Fruit fly (Drosophila melanogaster) whole organism, embryonic: ENCODE data around the gene CG4972.

Experiments
- ATbp ChIP-seq: fragments of 200-800 bp; sonication (Bioruptor generic); optimal IDR thresholded peaks from 2 replicates; lab custom pipeline; 2017; ENCODE audit warnings: missing biosample characterization, mild to moderate bottlenecking, missing genetic modification characterization, missing genetic modification reagents
- Ada2b ChIP-seq: fragments of 200-800 bp; sonication (Bioruptor generic); IDR thresholded peaks from 2 replicates; pipeline ENCODE4 v1.3.6; 2022; ENCODE audit warnings: missing biosample characterization, missing genetic modification characterization
- Atf3 ChIP-seq: fragments of 200-800 bp; sonication (Bioruptor generic); optimal IDR thresholded peaks from 3 replicates; lab custom pipeline; 2016; ENCODE audit warnings: missing biosample characterization, missing genetic modification characterization
- CG10209 ChIP-seq: fragments of 200-800 bp; sonication (Bioruptor generic); optimal IDR thresholded peaks from 3 replicates; lab custom pipeline; 2017; ENCODE audit warnings: missing biosample characterization, mild to moderate bottlenecking, missing genetic modification characterization, missing genetic modification reagents
- CG13123 ChIP-seq: fragments of 200-800 bp; sonication (Bioruptor generic); optimal IDR thresholded peaks from 2 replicates; lab custom pipeline; 2016; ENCODE audit warnings: missing biosample characterization, missing genetic modification characterization
- CG14441 ChIP-seq: fragments of 200-800 bp; sonication (Bioruptor generic); IDR thresholded peaks from 2 replicates; pipeline ENCODE4 v1.3.6; 2022; ENCODE audit warnings: missing biosample characterization, missing genetic modification characterization
- CG15601 ChIP-seq: fragments of 200-800 bp; sonication (Bioruptor generic); optimal IDR thresholded peaks from 3 replicates; lab custom pipeline; 2019; ENCODE audit warnings: missing biosample characterization, mild to moderate bottlenecking, missing genetic modification characterization, moderate library complexity
- CG1603 ChIP-seq: fragments of 200-800 bp; sonication (Bioruptor generic); optimal IDR thresholded peaks from 2 replicates; lab custom pipeline; 2019; ENCODE audit warnings: missing biosample characterization, mild to moderate bottlenecking, missing genetic modification characterization, moderate library complexity
- CG17568 ChIP-seq: fragments of 200-800 bp; sonication (Bioruptor generic); optimal IDR thresholded peaks from 2 replicates; lab custom pipeline; 2018; ENCODE audit warnings: missing biosample characterization, mild to moderate bottlenecking, missing genetic modification characterization, moderate library complexity
- CG34224 ChIP-seq: fragments of 200-800 bp; sonication (Bioruptor generic); IDR thresholded peaks from 3 replicates; pipeline ENCODE4 v1.3.6; 2022; ENCODE audit warnings: missing biosample characterization, missing genetic modification characterization; ENCODE audit not compliant: partially characterized antibody
- CG6791 ChIP-seq: fragments of 200-800 bp; sonication (Bioruptor generic); IDR thresholded peaks from 3 replicates; pipeline ENCODE4 v1.3.6; 2022; ENCODE audit warnings: missing biosample characterization, missing genetic modification characterization; ENCODE audit not compliant: partially characterized antibody
- CG7786 ChIP-seq: fragments of 200-800 bp; sonication (Bioruptor generic); optimal IDR thresholded peaks from 2 replicates; lab custom pipeline; 2016; ENCODE audit warnings: missing biosample characterization, missing genetic modification characterization
- CG8359 ChIP-seq: fragments of 200-800 bp; sonication (Bioruptor generic); optimal IDR thresholded peaks from 2 replicates; lab custom pipeline; 2017; ENCODE audit warnings: missing biosample characterization, mild to moderate bottlenecking, missing genetic modification characterization, borderline replicate concordance
- CG8924 ChIP-seq: fragments of 200-800 bp; optimal IDR thresholded peaks from 3 replicates; lab custom pipeline; 2019; ENCODE audit warnings: missing biosample characterization, mild to moderate bottlenecking, missing genetic modification characterization, moderate library complexity
- Chrac-16 ChIP-seq: fragments of 200-800 bp; sonication (Bioruptor generic); optimal IDR thresholded peaks from 3 replicates; lab custom pipeline; 2016; ENCODE audit warnings: missing biosample characterization, missing genetic modification characterization
- Dbx ChIP-seq: fragments of 200-800 bp; sonication (Bioruptor generic); IDR thresholded peaks from 3 replicates; pipeline ENCODE4 v1.3.6; 2022; ENCODE audit warnings: missing biosample characterization, missing genetic modification characterization
- Dref ChIP-seq: fragments of 200-800 bp; sonication (Bioruptor generic); IDR thresholded peaks from 2 replicates; pipeline ENCODE4 v1.3.6; 2022; ENCODE audit warnings: missing biosample characterization, missing genetic modification characterization
- H15 ChIP-seq: fragments of 200-800 bp; sonication (Bioruptor generic); IDR thresholded peaks from 3 replicates; pipeline ENCODE4 v1.3.6; 2022; ENCODE audit warnings: missing biosample characterization, missing genetic modification characterization
- Hr51 ChIP-seq, 2 experiments: fragments of 200-800 bp; sonication (Bioruptor generic); optimal IDR thresholded peaks; 2 replicates in 1 of 2; 3 replicates in 1 of 2; lab custom pipeline; 2016 to 2018; ENCODE audit warnings: missing biosample characterization in 2 of 2, missing genetic modification characterization in 2 of 2, mild to moderate bottlenecking in 1 of 2, moderate library complexity in 1 of 2
- Hsf ChIP-seq: fragments of 200-800 bp; sonication (Bioruptor generic); optimal IDR thresholded peaks from 3 replicates; lab custom pipeline; 2016; ENCODE audit warnings: missing biosample characterization, missing genetic modification characterization
- Myb ChIP-seq: fragments of 200-800 bp; sonication (Bioruptor generic); optimal IDR thresholded peaks from 2 replicates; lab custom pipeline; 2016; ENCODE audit warnings: missing biosample characterization, missing genetic modification characterization
- Sox100B ChIP-seq: fragments of 200-800 bp; sonication (Bioruptor generic); optimal IDR thresholded peaks from 3 replicates; lab custom pipeline; 2018; ENCODE audit warnings: missing biosample characterization, mild to moderate bottlenecking, missing genetic modification characterization
- Stat92E ChIP-seq, 3 experiments: fragments of >200 bp in 2 of 3; fragments of 200-800 bp in 1 of 3; sonication (Bioruptor generic) in 1 of 3; optimal IDR thresholded peaks; 2 replicates each; lab custom pipeline; 2017 to 2019; ENCODE audit warnings: missing biosample characterization in 3 of 3, missing genetic modification characterization in 3 of 3, mild to moderate bottlenecking in 1 of 3, moderate library complexity in 1 of 3
- Xbp1 ChIP-seq: fragments of 200-800 bp; sonication (Bioruptor generic); optimal IDR thresholded peaks from 3 replicates; lab custom pipeline; 2016; ENCODE audit warnings: missing biosample characterization, mild to moderate bottlenecking, missing genetic modification characterization
- amos ChIP-seq: fragments of 200-800 bp; sonication (Bioruptor generic); IDR thresholded peaks from 2 replicates; pipeline ENCODE4 v1.3.6; 2022; ENCODE audit warnings: missing biosample characterization, missing genetic modification characterization; ENCODE audit not compliant: partially characterized antibody
- ap ChIP-seq: fragments of 200-800 bp; sonication (Bioruptor generic); IDR thresholded peaks from 2 replicates; pipeline ENCODE4 v1.3.6; 2022; ENCODE audit warnings: missing biosample characterization, missing genetic modification characterization
- ase ChIP-seq: fragments of 200-800 bp; sonication (Bioruptor generic); IDR thresholded peaks from 3 replicates; pipeline ENCODE4 v1.3.6; 2022; ENCODE audit warnings: missing biosample characterization, missing genetic modification characterization
- bab2 ChIP-seq: fragments of 200-800 bp; sonication (Bioruptor generic); optimal IDR thresholded peaks from 2 replicates; lab custom pipeline; 2016; ENCODE audit warnings: missing biosample characterization, missing genetic modification characterization
- bcd ChIP-seq: fragments of 200-800 bp; sonication (Bioruptor generic); optimal IDR thresholded peaks from 2 replicates; lab custom pipeline; 2017; ENCODE audit warnings: missing biosample characterization, mild to moderate bottlenecking, missing genetic modification characterization
- bigmax ChIP-seq: fragments of 200-800 bp; sonication (Bioruptor generic); optimal IDR thresholded peaks from 2 replicates; lab custom pipeline; 2018; ENCODE audit warnings: missing biosample characterization, mild to moderate bottlenecking, missing genetic modification characterization
- bsh ChIP-seq, 2 experiments: fragments of 200-800 bp; sonication (Bioruptor generic); optimal IDR thresholded peaks; 2 replicates each; lab custom pipeline; 2017 to 2018; ENCODE audit warnings: mild to moderate bottlenecking in 2 of 2, missing biosample characterization in 2 of 2, missing genetic modification characterization in 2 of 2, moderate library complexity in 1 of 2
- ci ChIP-seq: fragments of 200-800 bp; sonication (Bioruptor generic); IDR thresholded peaks from 3 replicates; pipeline ENCODE4 v1.3.6; 2022; ENCODE audit warnings: missing biosample characterization, missing genetic modification characterization
- crp ChIP-seq, 2 experiments: fragments of 200-800 bp; sonication (Bioruptor generic); optimal IDR thresholded peaks; 2 replicates in 1 of 2; 3 replicates in 1 of 2; lab custom pipeline; 2017; ENCODE audit warnings: missing biosample characterization in 2 of 2, missing genetic modification characterization in 2 of 2, mild to moderate bottlenecking in 1 of 2, moderate library complexity in 1 of 2
- dati ChIP-seq: fragments of 200-800 bp; sonication (Bioruptor generic); IDR thresholded peaks from 2 replicates; pipeline ENCODE4 v1.3.6; 2022; ENCODE audit warnings: missing biosample characterization, missing genetic modification characterization
- gce ChIP-seq: fragments of 200-800 bp; sonication (Bioruptor generic); IDR thresholded peaks from 3 replicates; pipeline ENCODE4 v1.3.6; 2022; ENCODE audit warnings: missing biosample characterization, missing genetic modification characterization
- gfzf ChIP-seq: fragments of 200-800 bp; sonication (Bioruptor generic); optimal IDR thresholded peaks from 2 replicates; lab custom pipeline; 2016; ENCODE audit warnings: missing biosample characterization, mild to moderate bottlenecking, missing genetic modification characterization, moderate library complexity
- gro ChIP-seq: fragments of 200-800 bp; sonication (Bioruptor generic); optimal IDR thresholded peaks from 2 replicates; lab custom pipeline; 2016; ENCODE audit warnings: missing biosample characterization, missing genetic modification characterization
- gt ChIP-seq: fragments of 200-800 bp; sonication (Bioruptor generic); IDR thresholded peaks from 2 replicates; pipeline ENCODE4 v1.3.6; 2022; ENCODE audit warnings: missing biosample characterization, missing genetic modification characterization
- ind ChIP-seq: fragments of 200-800 bp; sonication (Bioruptor generic); optimal IDR thresholded peaks from 3 replicates; lab custom pipeline; 2016; ENCODE audit warnings: missing biosample characterization, missing genetic modification characterization
- nmo ChIP-seq: fragments of 200-800 bp; sonication (Bioruptor generic); optimal IDR thresholded peaks from 2 replicates; lab custom pipeline; 2018; ENCODE audit warnings: missing biosample characterization, mild to moderate bottlenecking, missing genetic modification characterization, moderate library complexity
- nom ChIP-seq: fragments of 200-800 bp; sonication (Bioruptor generic); optimal IDR thresholded peaks from 2 replicates; lab custom pipeline; 2017; ENCODE audit warnings: missing biosample characterization, missing genetic modification characterization, mild to moderate bottlenecking, moderate library complexity, missing genetic modification reagents
- row ChIP-seq: fragments of 200-800 bp; sonication (Bioruptor generic); IDR thresholded peaks from 3 replicates; pipeline ENCODE4 v1.3.6; 2022; ENCODE audit warnings: missing biosample characterization, missing genetic modification characterization
- sc ChIP-seq, 3 experiments: fragments of >200 bp in 2 of 3; fragments of 200-800 bp in 1 of 3; sonication (Bioruptor generic) in 1 of 3; optimal IDR thresholded peaks; 2 replicates in 2 of 3; 3 replicates in 1 of 3; lab custom pipeline; 2017; ENCODE audit warnings: mild to moderate bottlenecking in 1 of 3, missing biosample characterization in 1 of 3, missing genetic modification characterization in 1 of 3, missing genetic modification reagents in 1 of 3
- seq ChIP-seq: fragments of 200-800 bp; sonication (Bioruptor generic); IDR thresholded peaks from 2 replicates; pipeline ENCODE4 v1.3.6; 2022; ENCODE audit warnings: missing biosample characterization, missing genetic modification characterization
- sima ChIP-seq: fragments of 200-800 bp; sonication (Bioruptor generic); optimal IDR thresholded peaks from 2 replicates; lab custom pipeline; 2016; ENCODE audit warnings: missing biosample characterization, missing genetic modification characterization
- slbo ChIP-seq: fragments of 200-800 bp; sonication (Bioruptor generic); IDR thresholded peaks from 2 replicates; pipeline ENCODE4 v1.3.6; 2022; ENCODE audit warnings: missing biosample characterization, missing genetic modification characterization
- stc ChIP-seq: fragments of 200-800 bp; sonication (Bioruptor generic); IDR thresholded peaks from 2 replicates; pipeline ENCODE4 v1.3.6; 2022; ENCODE audit warnings: missing biosample characterization, missing genetic modification characterization
- vnd ChIP-seq: fragments of 200-800 bp; sonication (Bioruptor generic); IDR thresholded peaks from 3 replicates; pipeline ENCODE4 v1.3.6; 2022; ENCODE audit warnings: missing biosample characterization, missing genetic modification characterization; ENCODE audit not compliant: partially characterized antibody
- wdn ChIP-seq: fragments of 200-800 bp; sonication (Bioruptor generic); IDR thresholded peaks from 2 replicates; pipeline ENCODE4 v1.3.6; 2022; ENCODE audit warnings: missing biosample characterization, missing genetic modification characterization
- wor ChIP-seq: fragments of 200-800 bp; sonication (Bioruptor generic); IDR thresholded peaks from 2 replicates; pipeline ENCODE4 v1.3.6; 2022; ENCODE audit warnings: missing biosample characterization, missing genetic modification characterization

CG4972 gene

DNA sequence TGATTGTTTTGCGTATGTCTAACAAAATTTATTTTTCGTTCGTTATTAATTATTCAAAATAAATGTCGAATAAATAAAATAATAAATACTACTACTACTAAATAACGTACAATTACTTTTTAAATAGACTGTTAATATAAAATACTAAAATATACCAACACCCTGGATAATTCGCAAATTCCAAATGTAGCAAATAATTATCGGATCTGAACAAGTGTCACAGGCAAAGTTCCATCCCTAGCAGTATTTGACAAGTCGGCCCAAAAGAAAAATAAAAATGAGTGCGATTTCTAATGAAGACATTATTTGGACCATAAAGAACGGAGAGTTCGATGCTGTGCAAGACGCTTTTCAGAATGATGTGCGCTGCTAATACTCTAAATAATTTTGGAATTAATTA is 26.8 kb downstream of the CG4972 start, which contains the start of gene CG31715 (continued):
- TF ChIP-seq wdn (GFP tag; lab: Robert Waterston, UW) (no peak), slbo (GFP tag; lab: Robert Waterston, UW) (peak; percentile 66), CG34224 (GFP tag; lab: Robert Waterston, UW) (peak; percentile 72), bab2 (GFP tag; lab: Kevin White, UChicago) (no peak), Hr51 (GFP tag; optimal IDR thresholded peaks at IDR 0.05; lab: Kevin White, UChicago) (peak in 1 of 2 experiments; percentile 18), wor (GFP tag; lab: Robert Waterston, UW) (no peak), row (GFP tag; lab: Robert Waterston, UW) (peak; percentile 81), CG15601 (tag; lab: Kevin White, UChicago) (no peak), nom (no peak), Sox100B (peak; percentile 18), Ada2b (GFP tag; lab: Robert Waterston, UW) (no peak), gro (GFP tag; lab: Kevin White, UChicago) (no peak), crp (GFP tag; optimal IDR thresholded peaks at IDR 0.05; lab: Kevin White, UChicago) (peak in 1 of 2 experiments; percentile 56), stc (GFP tag; lab: Robert Waterston, UW) (no peak), Dbx (GFP tag; lab: Robert Waterston, UW) (peak; percentile 62; the same call in 1 of the 3 replicates), Dref (GFP tag; lab: Robert Waterston, UW) (peak; percentile 57), Atf3 (no peak), Xbp1 (GFP tag; lab: Kevin White, UChicago) (peak; percentile 20), H15 (no peak), Hsf (GFP tag; lab: Kevin White, UChicago) (no peak), dati (GFP tag; lab: Robert Waterston, UW) (no peak), CG8924 (tag; lab: Kevin White, UChicago) (peak; percentile 39), ind (GFP tag; lab: Kevin White, UChicago) (no peak), CG17568 (GFP tag; lab: Kevin White, UChicago) (no peak), gt (GFP tag; lab: Robert Waterston, UW) (no peak), CG6791 (GFP tag; lab: Robert Waterston, UW) (no peak), ap (no peak), sima (no peak), CG1603 (tag; lab: Kevin White, UChicago) (peak; percentile 35), nmo (no peak), CG10209 (GFP tag; lab: Kevin White, UChicago) (no peak), sc (optimal IDR thresholded peaks at IDR 0.05; lab: Kevin White, UChicago) (no peak), sc (GFP tag; optimal IDR thresholded peaks at IDR 0.05; lab: Kevin White, UChicago) (no peak), ATbp (GFP tag; lab: Kevin White, UChicago) (no peak), ci (no peak), Chrac-16 (no peak), Stat92E (GFP tag; optimal IDR thresholded peaks at IDR 0.05; lab: Kevin White, UChicago) (no peak), gfzf (GFP tag; lab: Kevin White, UChicago) (peak; percentile 34), CG8359 (GFP tag; lab: Kevin White, UChicago) (no peak), CG13123 (GFP tag; lab: Kevin White, UChicago) (no peak), bcd (GFP tag; lab: Kevin White, UChicago) (no peak), CG7786 (GFP tag; lab: Kevin White, UChicago) (no peak), amos (peak; percentile 60; the same call in 1 of the 2 replicates), Myb (GFP tag; lab: Kevin White, UChicago) (no peak), gce (no peak), seq (GFP tag; lab: Robert Waterston, UW) (no peak), ase (GFP tag; lab: Robert Waterston, UW) (no peak), CG14441 (GFP tag; lab: Robert Waterston, UW) (no peak), bsh (GFP tag; optimal IDR thresholded peaks at IDR 0.05; lab: Kevin White, UChicago) (peak in 1 of 2 experiments; percentile 7), bigmax (GFP tag; lab: Kevin White, UChicago) (no peak), vnd (GFP tag; lab: Robert Waterston, UW) (no peak)
